Worm (Caenorhabditis elegans) whole organism, L1 larva: ENCODE results near the gene T23G4.127.
"Not testable (repeated sequence)": the region's sequence is repeated elsewhere in the genome, so short reads cannot be mapped to it uniquely, and the experiment has no call there.

Experiments
- C16A3.4 ChIP-seq: fragments of 150-350 bp; optimal IDR thresholded peaks from 2 replicates; lab custom pipeline; 2014; ENCODE audit warnings: missing biosample characterization, missing genetic modification characterization
- C34B4.2 ChIP-seq: sonication (generic microtip); optimal IDR thresholded peaks from 2 replicates; lab custom pipeline; 2017; ENCODE audit warnings: mild to moderate bottlenecking, missing genetic modification characterization, missing compliant biosample characterization
- F16B12.6 ChIP-seq: fragments of 150-350 bp; optimal IDR thresholded peaks from 2 replicates; lab custom pipeline; 2014; ENCODE audit warnings: missing biosample characterization, missing genetic modification characterization
- Y116A8C.19 ChIP-seq: sonication (generic microtip); optimal IDR thresholded peaks from 2 replicates; lab custom pipeline; 2016; ENCODE audit warnings: missing compliant biosample characterization, missing genetic modification characterization, borderline replicate concordance
- alr-1 ChIP-seq: fragments of 200-800 bp; sonication (Bioruptor generic); optimal IDR thresholded peaks from 2 replicates; lab custom pipeline; 2018; ENCODE audit warnings: borderline replicate concordance, mild to moderate bottlenecking, missing genetic modification characterization, missing compliant biosample characterization
- ceh-8 ChIP-seq: fragments of 200-800 bp; sonication (Bioruptor generic); optimal IDR thresholded peaks from 2 replicates; lab custom pipeline; 2018; ENCODE audit warnings: mild to moderate bottlenecking, missing genetic modification characterization, moderate library complexity, missing compliant biosample characterization
- ceh-90 ChIP-seq: sonication (generic microtip); optimal IDR thresholded peaks from 2 replicates; lab custom pipeline; 2016; ENCODE audit warnings: missing genetic modification characterization, missing compliant biosample characterization
- dpl-1 ChIP-seq, 3 experiments: fragments of 150-350 bp in 2 of 3; sonication (generic microtip) in 1 of 3; optimal IDR thresholded peaks; 2 replicates each; lab custom pipeline; 2014 to 2017; ENCODE audit warnings: missing biosample characterization in 3 of 3, missing genetic modification characterization in 3 of 3, missing genetic modification reagents in 3 of 3
- elt-2 ChIP-seq: sonication (generic microtip); optimal IDR thresholded peaks from 2 replicates; lab custom pipeline; 2016; ENCODE audit warnings: missing genetic modification characterization, mild to moderate bottlenecking, inconsistent platforms, missing compliant biosample characterization, missing genetic modification reagents
- fkh-4 ChIP-seq: sonication (generic microtip); optimal IDR thresholded peaks from 2 replicates; lab custom pipeline; 2016; ENCODE audit warnings: missing compliant biosample characterization, missing genetic modification characterization, borderline replicate concordance
- fos-1 ChIP-seq: fragments of 150-350 bp; optimal IDR thresholded peaks from 2 replicates; lab custom pipeline; 2014; ENCODE audit warnings: missing biosample characterization, missing genetic modification characterization
- hlh-17 ChIP-seq: fragments of 200-800 bp; sonication (Bioruptor generic); optimal IDR thresholded peaks from 2 replicates; lab custom pipeline; 2018; ENCODE audit warnings: missing genetic modification characterization, mild to moderate bottlenecking, missing compliant biosample characterization, moderate library complexity, borderline replicate concordance
- hpl-2 ChIP-seq: fragments of 150-350 bp; optimal IDR thresholded peaks from 2 replicates; lab custom pipeline; 2014; ENCODE audit warnings: missing biosample characterization, missing genetic modification reagents, missing genetic modification characterization
- jun-1 ChIP-seq: fragments of 150-350 bp; optimal IDR thresholded peaks from 2 replicates; lab custom pipeline; 2014; ENCODE audit warnings: missing biosample characterization, missing genetic modification reagents, missing genetic modification characterization
- lin-13 ChIP-seq: fragments of 150-350 bp; optimal IDR thresholded peaks from 2 replicates; lab custom pipeline; 2014; ENCODE audit warnings: missing biosample characterization, missing genetic modification reagents, missing genetic modification characterization
- lin-14 ChIP-seq: fragments of 200-800 bp; sonication (Bioruptor generic); optimal IDR thresholded peaks from 2 replicates; lab custom pipeline; 2018; ENCODE audit warnings: mild to moderate bottlenecking, missing genetic modification characterization, moderate library complexity, missing compliant biosample characterization
- lir-3 ChIP-seq: sonication (generic microtip); optimal IDR thresholded peaks from 2 replicates; lab custom pipeline; 2016; ENCODE audit warnings: mild to moderate bottlenecking, missing genetic modification characterization, moderate library complexity, missing compliant biosample characterization; ENCODE audit not compliant: poor library complexity
- mep-1 ChIP-seq: fragments of 150-350 bp; optimal IDR thresholded peaks from 2 replicates; lab custom pipeline; 2014; ENCODE audit warnings: missing biosample characterization, missing genetic modification characterization
- nhr-12 ChIP-seq: sonication (generic microtip); optimal IDR thresholded peaks from 2 replicates; lab custom pipeline; 2017; ENCODE audit warnings: missing biosample characterization, missing genetic modification characterization
- nhr-237 ChIP-seq: fragments of 150-350 bp; optimal IDR thresholded peaks from 2 replicates; lab custom pipeline; 2014; ENCODE audit warnings: missing biosample characterization, missing genetic modification characterization
- nhr-28 ChIP-seq: fragments of 150-350 bp; optimal IDR thresholded peaks from 2 replicates; lab custom pipeline; 2014; ENCODE audit warnings: missing biosample characterization, missing genetic modification characterization
- nhr-47 ChIP-seq: sonication (generic microtip); optimal IDR thresholded peaks from 2 replicates; lab custom pipeline; 2016; ENCODE audit warnings: mild to moderate bottlenecking, missing genetic modification characterization, moderate library complexity, missing compliant biosample characterization
- nhr-76 ChIP-seq: sonication (generic microtip); optimal IDR thresholded peaks from 2 replicates; lab custom pipeline; 2017; ENCODE audit warnings: missing biosample characterization, missing genetic modification characterization
- nhr-84 ChIP-seq: sonication (generic microtip); optimal IDR thresholded peaks from 2 replicates; lab custom pipeline; 2017; ENCODE audit warnings: missing biosample characterization, missing genetic modification characterization
- pag-3 ChIP-seq: sonication (generic microtip); optimal IDR thresholded peaks from 2 replicates; lab custom pipeline; 2017; ENCODE audit warnings: missing genetic modification characterization, mild to moderate bottlenecking, missing compliant biosample characterization, antibody characterized with exemption, borderline replicate concordance; ENCODE audit not compliant: insufficient read depth
- pax-3 ChIP-seq: fragments of 200-800 bp; sonication (Bioruptor generic); optimal IDR thresholded peaks from 2 replicates; lab custom pipeline; 2018; ENCODE audit warnings: mild to moderate bottlenecking, missing genetic modification characterization, moderate library complexity, missing compliant biosample characterization
- rnt-1 ChIP-seq: sonication (generic microtip); optimal IDR thresholded peaks from 2 replicates; lab custom pipeline; 2016; ENCODE audit warnings: mild to moderate bottlenecking, missing genetic modification characterization, moderate library complexity, missing compliant biosample characterization
- snu-23 ChIP-seq: sonication (generic microtip); optimal IDR thresholded peaks from 2 replicates; lab custom pipeline; 2016; ENCODE audit warnings: missing genetic modification characterization, missing compliant biosample characterization
- sox-4 ChIP-seq: sonication (generic microtip); optimal IDR thresholded peaks from 2 replicates; lab custom pipeline; 2016; ENCODE audit warnings: missing genetic modification characterization, missing compliant biosample characterization
- unc-62 ChIP-seq: fragments of 150-350 bp; optimal IDR thresholded peaks from 2 replicates; lab custom pipeline; 2014; ENCODE audit warnings: missing biosample characterization, missing genetic modification reagents, missing genetic modification characterization
- vab-15 ChIP-seq: sonication (generic microtip); optimal IDR thresholded peaks from 2 replicates; lab custom pipeline; 2017; ENCODE audit warnings: missing genotype, mild to moderate bottlenecking, missing genetic modification characterization, missing compliant biosample characterization

T23G4.127 gene

ce11 chrIV:13666849-13667430 lies 31.6 kb downstream of the T23G4.127 start, which contains the start of gene fbxa-215:
Gene fbxa-215 (minus strand): TSS chrIV:13666909.
- TF ChIP-seq lin-14 (GFP tag; lab: Kevin White, UChicago) (no peak), lir-3 (tag; lab: Kevin White, UChicago) (no peak), nhr-47 (no peak), F16B12.6 (tag; lab: Kevin White, UChicago) (no peak), elt-2 (tag; lab: Kevin White, UChicago) (no peak), rnt-1 (tag; lab: Kevin White, UChicago) (no peak), lin-13 (no peak), snu-23 (no peak), nhr-76 (no peak)

- TF ChIP-seq nhr-12 (no peak), nhr-84 (no peak), C16A3.4 (tag; lab: Kevin White, UChicago) (no peak), unc-62 (no peak), pax-3 (tag; lab: Kevin White, UChicago) (no peak), nhr-76 (no peak), pag-3 (tag; lab: Kevin White, UChicago) (no peak), C34B4.2 (tag; lab: Kevin White, UChicago) (no peak), vab-15 (no peak), nhr-47 (no peak)
These were observed 33.4 kb downstream of the T23G4.127 start for ce11 chrIV:13665073-13665472.

ce11 chrIV:13664090-13664489 lies 34.4 kb downstream of the T23G4.127 start, which contains the start of gene Y45F10C.4:
Gene Y45F10C.4 (minus strand): TSS chrIV:13664190.
- TF ChIP-seq ceh-90 (no peak), hpl-2 (GFP tag; lab: Kevin White, UChicago) (no peak), fos-1 (tag; lab: Kevin White, UChicago) (no peak), nhr-28 (tag; lab: Kevin White, UChicago) (no peak), alr-1 (tag; lab: Kevin White, UChicago) (no peak), hlh-17 (GFP tag; lab: Kevin White, UChicago) (no peak), fkh-4 (no peak), dpl-1 (GFP tag; optimal IDR thresholded peaks at IDR 0.05; lab: Kevin White, UChicago) (no peak)

- TF ChIP-seq ceh-8 (GFP tag; lab: Kevin White, UChicago); vab-15; Y116A8C.19: not testable (repeated sequence)
- TF ChIP-seq, all 84 proteins: peak for 0; not testable (repeated sequence) for 84
These were observed 35.9 kb downstream of the T23G4.127 start, which contains the start of gene Y45F10C.2 for ce11 chrIV:13662570-13662969. Gene Y45F10C.2 (minus strand): TSS chrIV:13662670.

ce11 chrIV:13659449-13659848 lies 39.1 kb downstream of the T23G4.127 start, which contains the start of gene Y45F10C.1:
Gene Y45F10C.1 (minus strand): TSS chrIV:13659549.
- TF ChIP-seq nhr-84; nhr-237 (tag; lab: Kevin White, UChicago); jun-1: not testable (repeated sequence)

ce11 chrIV:13652023-13652422 lies 46.5 kb downstream of the T23G4.127 start, which contains the start of gene Y45F10C.6:
Gene Y45F10C.6 (plus strand): TSS chrIV:13652323.
- not testable (repeated sequence) for TF ChIP-seq jun-1; sox-4; mep-1 (tag; lab: Kevin White, UChicago)
